Fruit fly (Drosophila melanogaster) whole organism, embryonic: Measurements from ENCODE around the gene Nle.

Experiments
- Asciz ChIP-seq: fragments of 200-800 bp; sonication (Bioruptor generic); optimal IDR thresholded peaks from 2 replicates; lab custom pipeline; 2017; ENCODE audit warnings: missing biosample characterization, mild to moderate bottlenecking, missing genetic modification characterization, missing genetic modification reagents
- B-H1 ChIP-seq: fragments of 200-800 bp; sonication (Bioruptor generic); IDR thresholded peaks from 3 replicates; pipeline ENCODE4 v1.3.6; 2022; ENCODE audit warnings: missing biosample characterization, missing genetic modification characterization
- B-H2 ChIP-seq: fragments of 200-800 bp; sonication (Bioruptor generic); optimal IDR thresholded peaks from 2 replicates; lab custom pipeline; 2018; ENCODE audit warnings: missing biosample characterization, mild to moderate bottlenecking, missing genetic modification characterization
- Bdp1 ChIP-seq: fragments of 200-800 bp; sonication (Bioruptor generic); optimal IDR thresholded peaks from 3 replicates; lab custom pipeline; 2016; ENCODE audit warnings: missing biosample characterization, missing genetic modification characterization
- CG10654 ChIP-seq: fragments of 200-800 bp; sonication (Bioruptor generic); optimal IDR thresholded peaks from 2 replicates; lab custom pipeline; 2016; ENCODE audit warnings: missing biosample characterization, missing genetic modification characterization
- CG11085 ChIP-seq: fragments of 200-800 bp; sonication (Bioruptor generic); IDR thresholded peaks from 2 replicates; pipeline ENCODE4 v1.3.6; 2022; ENCODE audit warnings: missing biosample characterization, missing genetic modification characterization
- CG11093 ChIP-seq: fragments of 200-800 bp; sonication (Bioruptor generic); IDR thresholded peaks from 3 replicates; pipeline ENCODE4 v1.3.6; 2022; ENCODE audit warnings: missing biosample characterization, missing genetic modification characterization
- CG13424 ChIP-seq: fragments of 200-800 bp; sonication (Bioruptor generic); optimal IDR thresholded peaks from 2 replicates; lab custom pipeline; 2019; ENCODE audit warnings: missing biosample characterization, mild to moderate bottlenecking, missing genetic modification characterization, moderate library complexity
- CG17186 ChIP-seq: fragments of 200-800 bp; sonication (Bioruptor generic); optimal IDR thresholded peaks from 3 replicates; lab custom pipeline; 2017; ENCODE audit warnings: missing biosample characterization, missing genetic modification reagents, missing genetic modification characterization
- CG17802 ChIP-seq: fragments of 200-800 bp; sonication (Bioruptor generic); optimal IDR thresholded peaks from 2 replicates; lab custom pipeline; 2018; ENCODE audit warnings: missing biosample characterization, mild to moderate bottlenecking, missing genetic modification characterization, moderate library complexity
- CG18599 ChIP-seq: fragments of 200-800 bp; sonication (Bioruptor generic); optimal IDR thresholded peaks from 3 replicates; lab custom pipeline; 2017; ENCODE audit warnings: missing biosample characterization, missing genetic modification characterization, mild to moderate bottlenecking, moderate library complexity, missing genetic modification reagents
- CG30431 ChIP-seq: fragments of 200-800 bp; sonication (Bioruptor generic); optimal IDR thresholded peaks from 2 replicates; lab custom pipeline; 2017; ENCODE audit warnings: missing biosample characterization, missing genetic modification characterization
- CG31365 ChIP-seq: fragments of 200-800 bp; sonication (Bioruptor generic); optimal IDR thresholded peaks from 2 replicates; lab custom pipeline; 2018; ENCODE audit warnings: missing biosample characterization, mild to moderate bottlenecking, missing genetic modification characterization
- CG3163 ChIP-seq: fragments of 200-800 bp; sonication (Bioruptor generic); optimal IDR thresholded peaks from 3 replicates; lab custom pipeline; 2016; ENCODE audit warnings: missing biosample characterization, missing genetic modification characterization
- CG32532 ChIP-seq: fragments of 200-800 bp; sonication (Bioruptor generic); IDR thresholded peaks from 2 replicates; pipeline ENCODE4 v1.3.6; 2022; ENCODE audit warnings: missing biosample characterization, missing genetic modification characterization
- CG33557 ChIP-seq: fragments of 200-800 bp; sonication (Bioruptor generic); optimal IDR thresholded peaks from 2 replicates; lab custom pipeline; 2019; ENCODE audit warnings: missing biosample characterization, mild to moderate bottlenecking, missing genetic modification characterization, moderate library complexity
- CG4820 ChIP-seq: fragments of 200-800 bp; sonication (Bioruptor generic); optimal IDR thresholded peaks from 3 replicates; lab custom pipeline; 2016; ENCODE audit warnings: missing biosample characterization, missing genetic modification characterization
- CG7839 ChIP-seq: fragments of 200-800 bp; sonication (Bioruptor generic); optimal IDR thresholded peaks from 3 replicates; lab custom pipeline; 2018; ENCODE audit warnings: missing biosample characterization, mild to moderate bottlenecking, missing genetic modification characterization, moderate library complexity
- CG7987 ChIP-seq: fragments of 200-800 bp; sonication (Bioruptor generic); optimal IDR thresholded peaks from 2 replicates; lab custom pipeline; 2018; ENCODE audit warnings: missing biosample characterization, mild to moderate bottlenecking, missing genetic modification characterization, moderate library complexity
- D ChIP-seq, 2 experiments: fragments of 200-800 bp in 1 of 2; fragments of >200 bp in 1 of 2; sonication (Bioruptor generic) in 1 of 2; optimal IDR thresholded peaks; 2 replicates in 1 of 2; 3 replicates in 1 of 2; lab custom pipeline; 2017; ENCODE audit warnings: mild to moderate bottlenecking in 1 of 2, missing biosample characterization in 1 of 2, missing genetic modification characterization in 1 of 2, missing genetic modification reagents in 1 of 2
- Dfd ChIP-seq, 2 experiments: fragments of >200 bp; optimal IDR thresholded peaks; 2 replicates each; lab custom pipeline; 2017; ENCODE audit warnings: missing biosample characterization in 2 of 2, missing genetic modification characterization in 2 of 2
- Dll ChIP-seq: fragments of 200-800 bp; sonication (Bioruptor generic); IDR thresholded peaks from 4 replicates; pipeline ENCODE4 v1.3.6; 2022; ENCODE audit warnings: missing biosample characterization, missing genetic modification characterization; ENCODE audit not compliant: partially characterized antibody
- Dref ChIP-seq: fragments of 200-800 bp; sonication (Bioruptor generic); IDR thresholded peaks from 2 replicates; pipeline ENCODE4 v1.3.6; 2022; ENCODE audit warnings: missing biosample characterization, missing genetic modification characterization
- Fer3 ChIP-seq: fragments of 200-800 bp; sonication (Bioruptor generic); optimal IDR thresholded peaks from 2 replicates; lab custom pipeline; 2018; ENCODE audit warnings: missing biosample characterization, mild to moderate bottlenecking, missing genetic modification characterization, moderate library complexity
- Hr39 ChIP-seq: fragments of >200 bp; optimal IDR thresholded peaks from 2 replicates; lab custom pipeline; 2017
- Hr78 ChIP-seq, 2 experiments: fragments of 200-800 bp in 1 of 2; fragments of >200 bp in 1 of 2; sonication (Bioruptor generic) in 1 of 2; optimal IDR thresholded peaks; 2 replicates each; lab custom pipeline; 2017 to 2019; ENCODE audit warnings: missing biosample characterization in 2 of 2, missing genetic modification characterization in 2 of 2, mild to moderate bottlenecking in 1 of 2, moderate library complexity in 1 of 2
- Lim3 ChIP-seq: fragments of 200-800 bp; sonication (Bioruptor generic); IDR thresholded peaks from 2 replicates; pipeline ENCODE4 v1.3.6; 2022; ENCODE audit warnings: missing biosample characterization, missing genetic modification characterization
- NfI ChIP-seq: fragments of 200-800 bp; sonication (Bioruptor generic); optimal IDR thresholded peaks from 3 replicates; lab custom pipeline; 2018; ENCODE audit warnings: missing biosample characterization, mild to moderate bottlenecking, missing genetic modification characterization, moderate library complexity
- Opbp ChIP-seq: fragments of 200-800 bp; sonication (Bioruptor generic); IDR thresholded peaks from 3 replicates; pipeline ENCODE4 v1.3.6; 2022; ENCODE audit warnings: missing biosample characterization, missing genetic modification characterization; ENCODE audit not compliant: partially characterized antibody
- Sry-δ ChIP-seq: fragments of 200-800 bp; sonication (Bioruptor generic); optimal IDR thresholded peaks from 2 replicates; lab custom pipeline; 2016; ENCODE audit warnings: missing biosample characterization, missing genetic modification characterization
- Stat92E ChIP-seq, 3 experiments: fragments of >200 bp in 2 of 3; fragments of 200-800 bp in 1 of 3; sonication (Bioruptor generic) in 1 of 3; optimal IDR thresholded peaks; 2 replicates each; lab custom pipeline; 2017 to 2019; ENCODE audit warnings: missing biosample characterization in 3 of 3, missing genetic modification characterization in 3 of 3, mild to moderate bottlenecking in 1 of 3, moderate library complexity in 1 of 3
- abd-A ChIP-seq: fragments of 200-800 bp; sonication (Bioruptor generic); optimal IDR thresholded peaks from 3 replicates; lab custom pipeline; 2019; ENCODE audit warnings: missing biosample characterization, mild to moderate bottlenecking, missing genetic modification characterization, moderate library complexity
- ase ChIP-seq: fragments of 200-800 bp; sonication (Bioruptor generic); IDR thresholded peaks from 3 replicates; pipeline ENCODE4 v1.3.6; 2022; ENCODE audit warnings: missing biosample characterization, missing genetic modification characterization
- bab2 ChIP-seq: fragments of 200-800 bp; sonication (Bioruptor generic); optimal IDR thresholded peaks from 2 replicates; lab custom pipeline; 2016; ENCODE audit warnings: missing biosample characterization, missing genetic modification characterization
- bbx ChIP-seq: fragments of 200-800 bp; sonication (Bioruptor generic); IDR thresholded peaks from 2 replicates; pipeline ENCODE4 v1.3.6; 2022; ENCODE audit warnings: missing biosample characterization, missing genetic modification characterization; ENCODE audit not compliant: partially characterized antibody
- caup ChIP-seq: fragments of 200-800 bp; sonication (Bioruptor generic); optimal IDR thresholded peaks from 3 replicates; lab custom pipeline; 2017; ENCODE audit warnings: missing biosample characterization, mild to moderate bottlenecking, missing genetic modification characterization, moderate library complexity; ENCODE audit not compliant: severe bottlenecking
- exex ChIP-seq: fragments of 200-800 bp; sonication (Bioruptor generic); optimal IDR thresholded peaks from 4 replicates; lab custom pipeline; 2018; ENCODE audit warnings: missing biosample characterization, mild to moderate bottlenecking, missing genetic modification characterization, moderate library complexity
- gcm2 ChIP-seq: fragments of 200-800 bp; sonication (Bioruptor generic); optimal IDR thresholded peaks from 2 replicates; lab custom pipeline; 2016; ENCODE audit warnings: missing biosample characterization, missing genetic modification characterization
- grau ChIP-seq: fragments of 200-800 bp; optimal IDR thresholded peaks from 3 replicates; lab custom pipeline; 2019; ENCODE audit warnings: missing biosample characterization, mild to moderate bottlenecking, missing genetic modification characterization, moderate library complexity
- hb ChIP-seq: fragments of 200-800 bp; sonication (Bioruptor generic); IDR thresholded peaks from 3 replicates; pipeline ENCODE4 v1.3.6; 2022; ENCODE audit warnings: missing biosample characterization, missing genetic modification characterization; ENCODE audit not compliant: partially characterized antibody
- nau ChIP-seq: fragments of 200-800 bp; sonication (Bioruptor generic); optimal IDR thresholded peaks from 3 replicates; lab custom pipeline; 2017; ENCODE audit warnings: missing biosample characterization, mild to moderate bottlenecking, missing genetic modification characterization, missing genetic modification reagents
- pzg ChIP-seq: fragments of 200-800 bp; sonication (Bioruptor generic); optimal IDR thresholded peaks from 3 replicates; lab custom pipeline; 2018; ENCODE audit warnings: missing biosample characterization, mild to moderate bottlenecking, missing genetic modification characterization, moderate library complexity
- sd ChIP-seq: fragments of 200-800 bp; sonication (Bioruptor generic); optimal IDR thresholded peaks from 3 replicates; lab custom pipeline; 2018; ENCODE audit warnings: missing biosample characterization, mild to moderate bottlenecking, missing genetic modification characterization, moderate library complexity
- sima ChIP-seq: fragments of 200-800 bp; sonication (Bioruptor generic); optimal IDR thresholded peaks from 2 replicates; lab custom pipeline; 2016; ENCODE audit warnings: missing biosample characterization, missing genetic modification characterization
- tgo ChIP-seq: fragments of 200-800 bp; sonication (Bioruptor generic); IDR thresholded peaks from 3 replicates; pipeline ENCODE4 v1.3.6; 2022; ENCODE audit warnings: missing biosample characterization, missing genetic modification characterization
- toy ChIP-seq: fragments of 200-800 bp; sonication (Bioruptor generic); IDR thresholded peaks from 2 replicates; pipeline ENCODE4 v1.3.6; 2022; ENCODE audit warnings: missing biosample characterization, missing genetic modification characterization
- unc-4 ChIP-seq: fragments of 200-800 bp; sonication (Bioruptor generic); IDR thresholded peaks from 2 replicates; pipeline ENCODE4 v1.3.6; 2022; ENCODE audit warnings: missing biosample characterization, missing genetic modification characterization; ENCODE audit not compliant: partially characterized antibody
- vvl ChIP-seq: fragments of 200-800 bp; sonication (Bioruptor generic); IDR thresholded peaks from 2 replicates; pipeline ENCODE4 v1.3.6; 2022; ENCODE audit warnings: missing biosample characterization, missing genetic modification characterization

Nle gene

dm6 chr2L:520331-521000, 47.5 kb downstream of the Nle start (continued):
- TF ChIP-seq CG17802 (no peak), unc-4 (GFP tag; lab: Robert Waterston, UW) (no peak), CG3163 (GFP tag; lab: Kevin White, UChicago) (peak; percentile 39), CG33557 (peak; percentile 84), B-H1 (peak; percentile 65; the same call in 2 of the 3 replicates), gcm2 (GFP tag; lab: Kevin White, UChicago) (peak; percentile 49), NfI (GFP tag; lab: Kevin White, UChicago) (peak; percentile 72), CG10654 (GFP tag; lab: Kevin White, UChicago) (peak; percentile 80), grau (tag; lab: Kevin White, UChicago) (peak; percentile 88), nau (GFP tag; lab: Kevin White, UChicago) (peak; percentile 75), CG7987 (GFP tag; lab: Kevin White, UChicago) (no peak), sima (GFP tag; lab: Kevin White, UChicago) (peak; percentile 29), Stat92E (GFP tag; optimal IDR thresholded peaks at IDR 0.05; lab: Kevin White, UChicago) (peak in 1 of 3 experiments; percentile 84), Dfd (GFP tag; optimal IDR thresholded peaks at IDR 0.05; lab: Kevin White, UChicago) (no peak), sd (tag; lab: Kevin White, UChicago) (peak; percentile 62), CG11093 (GFP tag; lab: Robert Waterston, UW) (peak; percentile 70; the same call in 2 of the 3 replicates), bab2 (peak; percentile 87), CG11085 (GFP tag; lab: Robert Waterston, UW) (peak; percentile 52; the same call in 1 of the 2 replicates), Sry-δ (GFP tag; lab: Kevin White, UChicago) (peak; percentile 49), Dref (GFP tag; lab: Robert Waterston, UW) (no peak), CG18599 (GFP tag; lab: Kevin White, UChicago) (peak; percentile 77), CG31365 (tag; lab: Kevin White, UChicago) (no peak), Hr39 (lab: Kevin White, UChicago) (no peak), CG30431 (GFP tag; lab: Kevin White, UChicago) (peak; percentile 84), Opbp (GFP tag; lab: Robert Waterston, UW) (no peak), vvl (GFP tag; lab: Robert Waterston, UW) (peak; percentile 92), B-H2 (GFP tag; lab: Kevin White, UChicago) (no peak), Dll (GFP tag; lab: Robert Waterston, UW) (no peak), exex (tag; lab: Kevin White, UChicago) (no peak), toy (GFP tag; lab: Robert Waterston, UW) (no peak), caup (GFP tag; lab: Kevin White, UChicago) (peak; percentile 68), bbx (no peak), D (optimal IDR thresholded peaks at IDR 0.05; lab: Kevin White, UChicago) (no peak), D (GFP tag; optimal IDR thresholded peaks at IDR 0.05; lab: Kevin White, UChicago) (peak; percentile 77), pzg (GFP tag; lab: Kevin White, UChicago) (no peak), CG32532 (GFP tag; lab: Robert Waterston, UW) (peak; percentile 53), hb (GFP tag; lab: Robert Waterston, UW) (no peak), Bdp1 (GFP tag; lab: Kevin White, UChicago) (peak; percentile 17), tgo (peak; percentile 85), ase (GFP tag; lab: Robert Waterston, UW) (peak; percentile 88), Hr78 (GFP tag; optimal IDR thresholded peaks at IDR 0.05; lab: Kevin White, UChicago) (peak in 1 of 2 experiments; percentile 80), CG13424 (peak; percentile 90), Asciz (peak; percentile 86), CG4820 (GFP tag; lab: Kevin White, UChicago) (peak; percentile 83), CG17186 (GFP tag; lab: Kevin White, UChicago) (no peak), Fer3 (tag; lab: Kevin White, UChicago) (peak; percentile 63), abd-A (no peak), CG7839 (tag; lab: Kevin White, UChicago) (peak; percentile 92), Lim3 (GFP tag; lab: Robert Waterston, UW) (peak; percentile 65; the same call in 1 of the 2 replicates)
